Worm (Caenorhabditis elegans): ENCODE results near the gene clec-215.

ce11 chrV:7651757-7652156 lies 39.6 kb downstream of the clec-215 start, which contains the start of gene srh-234:
- TF ChIP-seq skn-1 (tag; optimal IDR thresholded peaks at IDR 0.05) (no peak), mdt-29 (GFP tag; IDR thresholded peaks at IDR 0.05) (no peak), ceh-44 (GFP tag; IDR thresholded peaks at IDR 0.05) (no peak), ceh-32 (tag; optimal IDR thresholded peaks at IDR 0.05; ENCODE audit: poor library complexity) (no peak), arid-1 (GFP tag; conservative IDR thresholded peaks at IDR 0.05) (no peak), lin-39 (tag; optimal IDR thresholded peaks at IDR 0.05) (no peak)
